Worm (Caenorhabditis elegans): ENCODE measurements around the gene W08F4.5.

W08F4.5 gene

ce11 chrII:581983-582382, 13.3 kb upstream of the W08F4.5 start:
- no peak for TF ChIP-seq nhr-129 (tag; optimal IDR thresholded peaks at IDR 0.05)
- TF ChIP-seq ztf-11 (tag; optimal IDR thresholded peaks at IDR 0.05), result no peak
- TF ChIP-seq unc-62 (GFP tag; optimal IDR thresholded peaks at IDR 0.05), result no peak
- TF ChIP-seq C34F6.9 (tag; optimal IDR thresholded peaks at IDR 0.05), result no peak
- no peak for TF ChIP-seq ceh-82 (tag; optimal IDR thresholded peaks at IDR 0.05)
- no peak for TF ChIP-seq mdl-1 (tag; optimal IDR thresholded peaks at IDR 0.05)
- no peak for TF ChIP-seq nhr-11 (tag; optimal IDR thresholded peaks at IDR 0.05)
- TF ChIP-seq ama-1 (optimal IDR thresholded peaks at IDR 0.05), result no peak
- TF ChIP-seq nhr-25 (tag; optimal IDR thresholded peaks at IDR 0.05), result no peak
- no peak for TF ChIP-seq egl-27 (tag; optimal IDR thresholded peaks at IDR 0.05)
- TF ChIP-seq mbf-1 (tag; optimal IDR thresholded peaks at IDR 0.05), result no peak

DNA sequence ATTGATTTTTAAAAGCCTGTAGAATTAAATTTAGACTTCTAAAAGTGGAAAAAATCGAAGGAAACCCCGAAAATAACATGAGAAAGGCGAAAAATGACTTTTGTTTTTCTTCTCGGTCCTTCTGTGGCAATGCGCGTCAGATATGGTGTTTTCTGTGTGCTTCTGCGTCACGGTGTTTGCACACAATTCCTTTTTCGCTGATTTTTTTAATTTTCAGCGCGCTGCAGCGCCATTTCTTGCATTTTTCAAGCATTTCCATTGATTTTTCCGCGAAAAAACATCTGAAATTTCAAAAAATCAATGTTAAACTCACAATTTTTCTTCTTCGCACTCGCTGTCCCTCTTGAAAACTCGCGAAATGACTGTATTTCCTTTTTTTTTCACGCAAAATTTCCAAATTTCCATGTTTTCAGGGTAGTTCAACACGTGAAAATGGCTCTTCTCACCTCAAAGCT, 11.5 kb upstream of the W08F4.5 start, which contains the start of the genes cdc-37 and W08F4.3:
cdc-37 (minus strand) TSS at position 405 of the 455 bp plus-strand sequence.
W08F4.3 (plus strand) TSS at position 414 of the 455 bp plus-strand sequence.
- TF ChIP-seq gmeb-1 (tag; optimal IDR thresholded peaks at IDR 0.05), result peak; percentile 23
- TF ChIP-seq nhr-21 (tag; optimal IDR thresholded peaks at IDR 0.05), result no peak
- TF ChIP-seq unc-55 (GFP tag; optimal IDR thresholded peaks at IDR 0.05), result peak; percentile 20
- TF ChIP-seq ztf-11 (tag; optimal IDR thresholded peaks at IDR 0.05), result no peak
- TF ChIP-seq ceh-82 (tag; optimal IDR thresholded peaks at IDR 0.05), result no peak
- no peak for TF ChIP-seq sma-3 (GFP tag; optimal IDR thresholded peaks at IDR 0.05)
- TF ChIP-seq aly-2 (tag; optimal IDR thresholded peaks at IDR 0.05), result no peak
- TF ChIP-seq nhr-23 (tag; optimal IDR thresholded peaks at IDR 0.05), result no peak
- TF ChIP-seq egl-27 (tag; optimal IDR thresholded peaks at IDR 0.05), result no peak
- TF ChIP-seq snpc-4 (tag; optimal IDR thresholded peaks at IDR 0.05), result no peak
- TF ChIP-seq skn-1 (tag; optimal IDR thresholded peaks at IDR 0.05), result no peak
- TF ChIP-seq mbf-1 (tag; optimal IDR thresholded peaks at IDR 0.05), result no peak
- TF ChIP-seq C34F6.9 (tag; optimal IDR thresholded peaks at IDR 0.05), result peak; percentile 19
- no peak for TF ChIP-seq nhr-6 (tag; optimal IDR thresholded peaks at IDR 0.05)
- no peak for TF ChIP-seq nhr-25 (tag; optimal IDR thresholded peaks at IDR 0.05)
- TF ChIP-seq nhr-129 (tag; optimal IDR thresholded peaks at IDR 0.05), result peak; percentile 14
- no peak for TF ChIP-seq crh-2 (tag; optimal IDR thresholded peaks at IDR 0.05)
- no peak for TF ChIP-seq lin-13 (GFP tag; optimal IDR thresholded peaks at IDR 0.05)
- TF ChIP-seq nhr-237 (tag; optimal IDR thresholded peaks at IDR 0.05), result no peak
- peak in 1 of 2 experiments; percentile 10 for TF ChIP-seq lsy-2 (tag; optimal IDR thresholded peaks at IDR 0.05)

DNA sequence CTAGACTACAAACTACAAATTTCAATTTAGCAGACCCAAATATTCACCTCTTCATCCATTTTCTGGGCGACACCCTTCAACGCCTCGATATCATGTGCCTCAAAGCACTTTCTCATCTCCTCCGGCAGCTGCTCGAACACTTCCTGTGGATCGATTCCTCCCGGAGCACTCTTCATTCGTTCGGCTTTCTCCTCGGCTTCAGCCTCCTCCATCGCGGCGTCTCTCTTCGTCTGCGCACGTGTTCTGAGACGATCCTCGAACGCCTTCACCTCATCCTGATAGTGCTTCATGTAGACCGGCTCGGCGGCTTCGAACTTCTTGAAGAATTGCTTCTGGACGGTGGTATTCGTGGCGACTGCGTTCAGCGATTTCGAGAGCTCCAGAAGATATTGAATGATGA, 10.1 kb upstream of the W08F4.5 start:
- TF ChIP-seq aly-2 (tag; optimal IDR thresholded peaks at IDR 0.05) (no peak), C34F6.9 (tag; optimal IDR thresholded peaks at IDR 0.05) (no peak), nhr-237 (tag; optimal IDR thresholded peaks at IDR 0.05) (no peak), ceh-82 (tag; optimal IDR thresholded peaks at IDR 0.05) (no peak), F13H6.1 (tag; optimal IDR thresholded peaks at IDR 0.05) (no peak), nhr-23 (tag; optimal IDR thresholded peaks at IDR 0.05) (no peak), nhr-6 (tag; optimal IDR thresholded peaks at IDR 0.05) (no peak), mab-5 (tag; optimal IDR thresholded peaks at IDR 0.05) (no peak), ceh-16 (tag; optimal IDR thresholded peaks at IDR 0.05) (no peak), unc-39 (tag; optimal IDR thresholded peaks at IDR 0.05) (no peak), elt-1 (tag; optimal IDR thresholded peaks at IDR 0.05) (no peak), ZK546.5 (tag; optimal IDR thresholded peaks at IDR 0.05) (no peak), sma-9 (GFP tag; optimal IDR thresholded peaks at IDR 0.05) (no peak), sma-9 (tag; optimal IDR thresholded peaks at IDR 0.05) (no peak), nhr-10 (tag; optimal IDR thresholded peaks at IDR 0.05) (no peak), unc-62 (GFP tag; optimal IDR thresholded peaks at IDR 0.05) (no peak), zag-1 (tag; optimal IDR thresholded peaks at IDR 0.05) (no peak)

- TF ChIP-seq nhr-129 (tag; optimal IDR thresholded peaks at IDR 0.05), result no peak
- TF ChIP-seq crh-2 (tag; optimal IDR thresholded peaks at IDR 0.05), result no peak
- no peak for TF ChIP-seq nhr-21 (tag; optimal IDR thresholded peaks at IDR 0.05)
- TF ChIP-seq mbf-1 (tag; optimal IDR thresholded peaks at IDR 0.05), result no peak
- no peak for TF ChIP-seq F13H6.1 (tag; optimal IDR thresholded peaks at IDR 0.05)
- no peak for TF ChIP-seq nhr-23 (tag; optimal IDR thresholded peaks at IDR 0.05)
Observed at ce11 chrII:577632-578031, 9.0 kb upstream of the W08F4.5 start, which contains the start of gene W08F4.7. Gene W08F4.7, minus strand, starts transcription at chrII:577732.

DNA sequence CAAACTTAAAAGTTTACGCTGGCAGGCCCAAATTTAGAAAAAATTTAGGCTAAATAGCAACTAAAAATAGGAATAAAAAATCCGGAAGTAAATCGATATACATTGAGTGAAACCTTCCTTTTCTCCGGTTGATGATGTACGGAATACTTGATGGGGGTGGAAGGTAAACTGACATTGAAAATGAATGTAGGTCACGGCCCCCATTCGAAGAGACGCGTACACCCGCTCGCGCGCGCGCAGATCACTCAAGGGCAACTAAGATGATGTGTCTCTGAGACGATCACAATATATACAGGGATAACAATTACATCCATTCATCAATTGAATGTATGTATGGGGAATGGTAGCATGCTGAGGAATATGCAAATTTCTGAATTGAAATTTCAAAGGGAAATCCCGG, 5.4 kb upstream of the W08F4.5 start:
- TF ChIP-seq nhr-23 (tag; optimal IDR thresholded peaks at IDR 0.05) (no peak), unc-55 (GFP tag; optimal IDR thresholded peaks at IDR 0.05) (no peak), ama-1 (optimal IDR thresholded peaks at IDR 0.05) (no peak), sma-9 (GFP tag; optimal IDR thresholded peaks at IDR 0.05) (no peak), sma-9 (tag; optimal IDR thresholded peaks at IDR 0.05) (no peak), ZK546.5 (tag; optimal IDR thresholded peaks at IDR 0.05) (no peak), lsy-2 (tag; optimal IDR thresholded peaks at IDR 0.05) (no peak), elt-3 (tag; optimal IDR thresholded peaks at IDR 0.05) (no peak), sma-3 (GFP tag; optimal IDR thresholded peaks at IDR 0.05) (no peak), Y55F3AM.14 (GFP tag; optimal IDR thresholded peaks at IDR 0.05) (no peak), peb-1 (tag; optimal IDR thresholded peaks at IDR 0.05) (no peak), ztf-4 (tag; optimal IDR thresholded peaks at IDR 0.05) (no peak)
